Fruit fly (Drosophila melanogaster) whole organism, prepupa: ENCODE data around the gene C1GalTA.

Experiments
- Blimp-1 ChIP-seq: fragments of 200-800 bp; sonication (Bioruptor generic); optimal IDR thresholded peaks from 3 replicates; lab custom pipeline; 2017; ENCODE audit warnings: missing biosample characterization, missing genetic modification characterization, mild to moderate bottlenecking, moderate library complexity, missing genetic modification reagents
- CG10669 ChIP-seq: fragments of 200-800 bp; sonication (Bioruptor generic); optimal IDR thresholded peaks from 3 replicates; lab custom pipeline; 2018; ENCODE audit warnings: missing biosample characterization, mild to moderate bottlenecking, missing genetic modification characterization, moderate library complexity
- CG11294 ChIP-seq: fragments of 200-800 bp; sonication (Bioruptor generic); IDR thresholded peaks from 2 replicates; pipeline ENCODE4 v1.3.6; 2022; ENCODE audit warnings: missing biosample characterization, missing genetic modification characterization
- CG11762 ChIP-seq: fragments of 200-800 bp; sonication (Bioruptor generic); optimal IDR thresholded peaks from 3 replicates; lab custom pipeline; 2016; ENCODE audit warnings: missing biosample characterization, missing genetic modification characterization; ENCODE audit not compliant: insufficient read depth
- CG11902 ChIP-seq: fragments of 200-800 bp; sonication (Bioruptor generic); optimal IDR thresholded peaks from 3 replicates; lab custom pipeline; 2016; ENCODE audit warnings: missing biosample characterization, missing genetic modification characterization
- CG1621 ChIP-seq: fragments of 200-800 bp; sonication (Bioruptor generic); optimal IDR thresholded peaks from 3 replicates; lab custom pipeline; 2018; ENCODE audit warnings: missing biosample characterization, mild to moderate bottlenecking, missing genetic modification characterization
- CG16779 ChIP-seq: fragments of 200-800 bp; sonication (Bioruptor generic); optimal IDR thresholded peaks from 3 replicates; lab custom pipeline; 2017; ENCODE audit warnings: missing biosample characterization, mild to moderate bottlenecking, missing genetic modification characterization
- CG3032 ChIP-seq: fragments of 200-800 bp; optimal IDR thresholded peaks from 2 replicates; lab custom pipeline; 2019; ENCODE audit warnings: missing biosample characterization, mild to moderate bottlenecking, missing genetic modification characterization, moderate library complexity
- CG32006 ChIP-seq: fragments of 200-800 bp; sonication (Bioruptor generic); optimal IDR thresholded peaks from 3 replicates; lab custom pipeline; 2017; ENCODE audit warnings: missing biosample characterization, mild to moderate bottlenecking, missing genetic modification characterization
- CG34406 ChIP-seq: fragments of 200-800 bp; sonication (Bioruptor generic); optimal IDR thresholded peaks from 3 replicates; lab custom pipeline; 2016; ENCODE audit warnings: missing biosample characterization, missing genetic modification characterization
- CG3919 ChIP-seq: fragments of 200-800 bp; sonication (Bioruptor generic); optimal IDR thresholded peaks from 3 replicates; lab custom pipeline; 2016; ENCODE audit warnings: missing biosample characterization, missing genetic modification characterization
- CG6163 ChIP-seq: fragments of 200-800 bp; sonication (Bioruptor generic); IDR thresholded peaks from 3 replicates; pipeline ENCODE4 v1.3.6; 2022; ENCODE audit warnings: missing biosample characterization, missing genetic modification characterization
- CG6276 ChIP-seq: fragments of 200-800 bp; sonication (Bioruptor generic); optimal IDR thresholded peaks from 2 replicates; lab custom pipeline; 2017; ENCODE audit warnings: missing biosample characterization, mild to moderate bottlenecking, missing genetic modification characterization
- CG6792 ChIP-seq: fragments of 200-800 bp; sonication (Bioruptor generic); optimal IDR thresholded peaks from 3 replicates; lab custom pipeline; 2016; ENCODE audit warnings: missing biosample characterization, missing genetic modification characterization
- CG6854 ChIP-seq: fragments of 200-800 bp; sonication (Bioruptor generic); optimal IDR thresholded peaks from 2 replicates; lab custom pipeline; 2017; ENCODE audit warnings: missing biosample characterization, mild to moderate bottlenecking, missing genetic modification characterization
- CG7368 ChIP-seq: fragments of 200-800 bp; sonication (Bioruptor generic); optimal IDR thresholded peaks from 3 replicates; lab custom pipeline; 2016; ENCODE audit warnings: missing biosample characterization, missing genetic modification characterization
- CG8119 ChIP-seq: fragments of 200-800 bp; sonication (Bioruptor generic); IDR thresholded peaks from 3 replicates; pipeline ENCODE4 v1.3.6; 2022; ENCODE audit warnings: missing biosample characterization, missing genetic modification characterization
- CG8319 ChIP-seq: fragments of 200-800 bp; sonication (Bioruptor generic); optimal IDR thresholded peaks from 3 replicates; lab custom pipeline; 2016; ENCODE audit warnings: missing biosample characterization, missing genetic modification characterization
- CG8632 ChIP-seq: fragments of 200-800 bp; sonication (Bioruptor generic); optimal IDR thresholded peaks from 3 replicates; lab custom pipeline; 2016; ENCODE audit warnings: missing biosample characterization, missing genetic modification characterization
- CG9139 ChIP-seq: fragments of 200-800 bp; sonication (Bioruptor generic); optimal IDR thresholded peaks from 3 replicates; lab custom pipeline; 2017; ENCODE audit warnings: missing biosample characterization, mild to moderate bottlenecking, missing genetic modification characterization
- Eip78C ChIP-seq: fragments of 200-800 bp; sonication (Bioruptor generic); peaks from one replicate; lab custom pipeline; 2016; ENCODE audit warnings: missing biosample characterization, missing genetic modification characterization
- Eip93F ChIP-seq: fragments of 200-800 bp; sonication (Bioruptor generic); optimal IDR thresholded peaks from 2 replicates; lab custom pipeline; 2016; ENCODE audit warnings: missing biosample characterization, mild to moderate bottlenecking, missing genetic modification characterization
- Ets21C ChIP-seq: fragments of 200-800 bp; sonication (Bioruptor generic); optimal IDR thresholded peaks from 3 replicates; lab custom pipeline; 2016; ENCODE audit warnings: missing biosample characterization, missing genetic modification characterization
- Ets96B ChIP-seq: fragments of 200-800 bp; optimal IDR thresholded peaks from 2 replicates; lab custom pipeline; 2019; ENCODE audit warnings: missing biosample characterization, mild to moderate bottlenecking, missing genetic modification characterization, moderate library complexity
- Hr38 ChIP-seq: sonication (Bioruptor generic); optimal IDR thresholded peaks from 2 replicates; lab custom pipeline; 2016; ENCODE audit warnings: missing biosample characterization, missing genetic modification characterization
- Hr39 ChIP-seq: fragments of 200-800 bp; sonication (Bioruptor generic); optimal IDR thresholded peaks from 2 replicates; lab custom pipeline; 2016; ENCODE audit warnings: missing biosample characterization, missing genetic modification characterization
- Lpt ChIP-seq: fragments of 200-800 bp; sonication (Bioruptor generic); optimal IDR thresholded peaks from 3 replicates; lab custom pipeline; 2016; ENCODE audit warnings: missing biosample characterization, missing genetic modification characterization
- Met ChIP-seq: fragments of 200-800 bp; sonication (Bioruptor generic); optimal IDR thresholded peaks from 3 replicates; lab custom pipeline; 2016; ENCODE audit warnings: missing biosample characterization, missing genetic modification characterization
- OdsH ChIP-seq: fragments of 200-800 bp; sonication (Bioruptor generic); optimal IDR thresholded peaks from 3 replicates; lab custom pipeline; 2016; ENCODE audit warnings: missing biosample characterization, missing genetic modification characterization
- acj6 ChIP-seq: fragments of 200-800 bp; sonication (Bioruptor generic); optimal IDR thresholded peaks from 3 replicates; lab custom pipeline; 2016; ENCODE audit warnings: missing biosample characterization, missing genetic modification characterization
- cyc ChIP-seq: fragments of 200-800 bp; sonication (Bioruptor generic); optimal IDR thresholded peaks from 3 replicates; lab custom pipeline; 2016; ENCODE audit warnings: missing biosample characterization, missing genetic modification characterization
- dsx ChIP-seq: fragments of 200-800 bp; optimal IDR thresholded peaks from 3 replicates; lab custom pipeline; 2019; ENCODE audit warnings: missing biosample characterization, mild to moderate bottlenecking, missing genetic modification characterization, moderate library complexity; ENCODE audit not compliant: poor library complexity, severe bottlenecking
- eg ChIP-seq: fragments of 200-800 bp; sonication (Bioruptor generic); IDR thresholded peaks from 3 replicates; pipeline ENCODE4 v1.3.6; 2022; ENCODE audit warnings: missing biosample characterization, missing genetic modification characterization
- esn ChIP-seq: fragments of 200-800 bp; sonication (Bioruptor generic); optimal IDR thresholded peaks from 2 replicates; lab custom pipeline; 2016; ENCODE audit warnings: missing biosample characterization, mild to moderate bottlenecking, missing genetic modification characterization, moderate library complexity
- fd59A ChIP-seq: fragments of 200-800 bp; sonication (Bioruptor generic); optimal IDR thresholded peaks from 2 replicates; lab custom pipeline; 2017; ENCODE audit warnings: missing biosample characterization, mild to moderate bottlenecking, missing genetic modification characterization, missing genetic modification reagents
- fkh ChIP-seq: fragments of 200-800 bp; sonication (Bioruptor generic); optimal IDR thresholded peaks from 3 replicates; lab custom pipeline; 2017; ENCODE audit warnings: missing biosample characterization, mild to moderate bottlenecking, missing genetic modification characterization, moderate library complexity
- lz ChIP-seq: fragments of 200-800 bp; sonication (Bioruptor generic); optimal IDR thresholded peaks from 3 replicates; lab custom pipeline; 2016; ENCODE audit warnings: missing biosample characterization, missing genetic modification characterization
- net ChIP-seq: fragments of 200-800 bp; sonication (Bioruptor generic); optimal IDR thresholded peaks from 3 replicates; lab custom pipeline; 2016; ENCODE audit warnings: missing biosample characterization, missing genetic modification characterization
- salr ChIP-seq, 2 experiments: fragments of 200-800 bp; sonication (Bioruptor generic); optimal IDR thresholded peaks; 3 replicates each; lab custom pipeline; 2016 to 2018; ENCODE audit warnings: missing biosample characterization in 2 of 2, missing genetic modification characterization in 2 of 2, mild to moderate bottlenecking in 1 of 2
- spab ChIP-seq: fragments of 200-800 bp; sonication (Bioruptor generic); optimal IDR thresholded peaks from 2 replicates; lab custom pipeline; 2017; ENCODE audit warnings: missing biosample characterization, mild to moderate bottlenecking, missing genetic modification characterization, missing genetic modification reagents
- ss ChIP-seq, 2 experiments: fragments of 200-800 bp; sonication (Bioruptor generic); optimal IDR thresholded peaks; 2 replicates in 1 of 2; 3 replicates in 1 of 2; lab custom pipeline; 2017 to 2018; ENCODE audit warnings: mild to moderate bottlenecking in 2 of 2, missing biosample characterization in 2 of 2, missing genetic modification characterization in 2 of 2, moderate library complexity in 1 of 2
- svp ChIP-seq: fragments of 200-800 bp; sonication (Bioruptor generic); peaks from one replicate; lab custom pipeline; 2016; ENCODE audit warnings: missing biosample characterization, missing genetic modification characterization
- topi ChIP-seq: fragments of 200-800 bp; sonication (Bioruptor generic); optimal IDR thresholded peaks from 3 replicates; lab custom pipeline; 2016; ENCODE audit warnings: missing biosample characterization, missing genetic modification characterization
- vri ChIP-seq: fragments of 200-800 bp; sonication (Bioruptor generic); optimal IDR thresholded peaks from 3 replicates; lab custom pipeline; 2016; ENCODE audit warnings: missing biosample characterization, mild to moderate bottlenecking, missing genetic modification characterization

Gene C1GalTA

dm6 chr2L:8940680-8941079 lies 10.3 kb downstream of the C1GalTA start:
- TF ChIP-seq topi (GFP tag; lab: Kevin White, UChicago) (no peak), vri (GFP tag; lab: Kevin White, UChicago) (peak; percentile 46), svp (GFP tag; lab: Kevin White, UChicago) (peak; percentile 72), CG8119 (GFP tag; lab: Robert Waterston, UW) (no peak)
- TF ChIP-seq, all 60 proteins: peak for 2

dm6 chr2L:8937837-8938413 lies 13.1 kb downstream of the C1GalTA start:
- no peak for TF ChIP-seq CG16779 (tag; lab: Kevin White, UChicago)
- no peak for TF ChIP-seq acj6
- TF ChIP-seq Eip78C (GFP tag; lab: Kevin White, UChicago) = peak; percentile 26
- TF ChIP-seq CG3919 (GFP tag; lab: Kevin White, UChicago) = no peak
- no peak for TF ChIP-seq Eip93F (GFP tag; lab: Kevin White, UChicago)
- no peak for TF ChIP-seq CG11762 (GFP tag; lab: Kevin White, UChicago)
- no peak for TF ChIP-seq CG6854
- no peak for TF ChIP-seq CG8119 (GFP tag; lab: Robert Waterston, UW)
- TF ChIP-seq CG32006 = no peak
- TF ChIP-seq CG6276 (GFP tag; lab: Kevin White, UChicago) = no peak
- no peak for TF ChIP-seq net (GFP tag; lab: Kevin White, UChicago)
- TF ChIP-seq fd59A = no peak
- no peak for TF ChIP-seq Blimp-1
- no peak for TF ChIP-seq Met (GFP tag; lab: Kevin White, UChicago)
- TF ChIP-seq fkh (GFP tag; lab: Kevin White, UChicago) = peak; percentile 47
- no peak for TF ChIP-seq CG9139 (GFP tag; lab: Kevin White, UChicago)
- TF ChIP-seq CG10669 (GFP tag; lab: Kevin White, UChicago) = no peak
- no peak for TF ChIP-seq CG11294 (GFP tag; lab: Robert Waterston, UW)
- TF ChIP-seq CG8319 (GFP tag; lab: Kevin White, UChicago) = no peak
- TF ChIP-seq spab (GFP tag; lab: Kevin White, UChicago) = no peak
- TF ChIP-seq CG11902 = no peak
- peak; percentile 51 for TF ChIP-seq svp (GFP tag; lab: Kevin White, UChicago)
- TF ChIP-seq OdsH (GFP tag; lab: Kevin White, UChicago) = no peak
- TF ChIP-seq cyc (GFP tag; lab: Kevin White, UChicago) = no peak
- no peak for TF ChIP-seq CG6163 (GFP tag; lab: Robert Waterston, UW)

dm6 chr2L:8937003-8937402 lies 14.0 kb downstream of the C1GalTA start, which contains the start of gene Tsp29Fb:
TSS of gene Tsp29Fb (plus strand) at chr2L:8937390.
- peak; percentile 44 for TF ChIP-seq CG6792
- peak; percentile 20 for TF ChIP-seq CG11902
- peak; percentile 72 for TF ChIP-seq lz (GFP tag; lab: Kevin White, UChicago)
- peak; percentile 63 for TF ChIP-seq acj6
- TF ChIP-seq CG16779 (tag; lab: Kevin White, UChicago) = no peak
- TF ChIP-seq Hr39 (GFP tag; lab: Kevin White, UChicago) = peak; percentile 76
- TF ChIP-seq CG9139 (GFP tag; lab: Kevin White, UChicago) = no peak
- peak; percentile 58 for TF ChIP-seq OdsH (GFP tag; lab: Kevin White, UChicago)
- no peak for TF ChIP-seq CG8319 (GFP tag; lab: Kevin White, UChicago)
- peak; percentile 61 for TF ChIP-seq CG8632 (GFP tag; lab: Kevin White, UChicago)
- no peak for TF ChIP-seq CG6276 (GFP tag; lab: Kevin White, UChicago)
- TF ChIP-seq CG7368 (GFP tag; lab: Kevin White, UChicago) = peak; percentile 39
- no peak for TF ChIP-seq fkh (GFP tag; lab: Kevin White, UChicago)
- TF ChIP-seq dsx (GFP tag; lab: Kevin White, UChicago) = no peak
- TF ChIP-seq salr (GFP tag; optimal IDR thresholded peaks at IDR 0.05; lab: Kevin White, UChicago) = peak in 1 of 2 experiments; percentile 40
- no peak for TF ChIP-seq spab (GFP tag; lab: Kevin White, UChicago)
- no peak for TF ChIP-seq CG3032
- peak; percentile 57 for TF ChIP-seq CG34406 (GFP tag; lab: Kevin White, UChicago)
- no peak for TF ChIP-seq Hr38 (GFP tag; lab: Kevin White, UChicago)
- TF ChIP-seq eg = peak; percentile 58; the same call in 2 of the 3 replicates
- no peak for TF ChIP-seq CG3919 (GFP tag; lab: Kevin White, UChicago)
- 0 out of 3 replicates have a peak, but pooled peaks have one; percentile 30 for TF ChIP-seq CG6163 (GFP tag; lab: Robert Waterston, UW)
- peak; percentile 26; the same call in 1 of the 2 replicates for TF ChIP-seq CG11294 (GFP tag; lab: Robert Waterston, UW)
- TF ChIP-seq Blimp-1 = peak; percentile 38
- no peak for TF ChIP-seq CG1621
- TF ChIP-seq cyc (GFP tag; lab: Kevin White, UChicago) = peak; percentile 50
- peak; percentile 4 for TF ChIP-seq vri (GFP tag; lab: Kevin White, UChicago)
- peak; percentile 75 for TF ChIP-seq esn (GFP tag; lab: Kevin White, UChicago)
- TF ChIP-seq Ets96B (tag; lab: Kevin White, UChicago) = no peak
- TF ChIP-seq net (GFP tag; lab: Kevin White, UChicago) = peak; percentile 44
- TF ChIP-seq Ets21C (GFP tag; lab: Kevin White, UChicago) = peak; percentile 24
- no peak for TF ChIP-seq CG10669 (GFP tag; lab: Kevin White, UChicago)
- no peak for TF ChIP-seq ss (GFP tag; optimal IDR thresholded peaks at IDR 0.05; lab: Kevin White, UChicago)
- TF ChIP-seq fd59A = no peak
- no peak for TF ChIP-seq Lpt
